Fruit fly (Drosophila melanogaster) whole organism, embryonic: Measurements from ENCODE around the gene RpL13.

Source experiments
- CG10147 ChIP-seq: fragments of 200-800 bp; sonication (Bioruptor generic); optimal IDR thresholded peaks from 2 replicates; lab custom pipeline; 2019; ENCODE audit warnings: missing biosample characterization, mild to moderate bottlenecking, missing genetic modification characterization, moderate library complexity
- CG10431 ChIP-seq: fragments of 200-800 bp; sonication (Bioruptor generic); optimal IDR thresholded peaks from 3 replicates; lab custom pipeline; 2018; ENCODE audit warnings: missing biosample characterization, mild to moderate bottlenecking, missing genetic modification characterization
- CG12769 ChIP-seq: fragments of 200-800 bp; sonication (Bioruptor generic); optimal IDR thresholded peaks from 2 replicates; lab custom pipeline; 2019; ENCODE audit warnings: missing biosample characterization, mild to moderate bottlenecking, missing genetic modification characterization, moderate library complexity
- CG13287 ChIP-seq: fragments of 200-800 bp; sonication (Bioruptor generic); IDR thresholded peaks from 2 replicates; pipeline ENCODE4 v1.3.6; 2022; ENCODE audit warnings: missing biosample characterization, missing genetic modification characterization; ENCODE audit not compliant: partially characterized antibody
- CG14014 ChIP-seq: fragments of 200-800 bp; sonication (Bioruptor generic); IDR thresholded peaks from 2 replicates; pipeline ENCODE4 v1.3.6; 2022; ENCODE audit warnings: missing biosample characterization, missing genetic modification characterization
- CG17568 ChIP-seq: fragments of 200-800 bp; sonication (Bioruptor generic); optimal IDR thresholded peaks from 2 replicates; lab custom pipeline; 2018; ENCODE audit warnings: missing biosample characterization, mild to moderate bottlenecking, missing genetic modification characterization, moderate library complexity
- CG3065 ChIP-seq: fragments of 200-800 bp; sonication (Bioruptor generic); optimal IDR thresholded peaks from 2 replicates; lab custom pipeline; 2016; ENCODE audit warnings: missing biosample characterization, missing genetic modification characterization
- CG3163 ChIP-seq: fragments of 200-800 bp; sonication (Bioruptor generic); optimal IDR thresholded peaks from 3 replicates; lab custom pipeline; 2016; ENCODE audit warnings: missing biosample characterization, missing genetic modification characterization
- CG33213 ChIP-seq: fragments of 200-800 bp; sonication (Bioruptor generic); optimal IDR thresholded peaks from 3 replicates; lab custom pipeline; 2016; ENCODE audit warnings: missing biosample characterization, missing genetic modification characterization
- CG7786 ChIP-seq: fragments of 200-800 bp; sonication (Bioruptor generic); optimal IDR thresholded peaks from 2 replicates; lab custom pipeline; 2016; ENCODE audit warnings: missing biosample characterization, missing genetic modification characterization
- CG8944 ChIP-seq: fragments of 200-800 bp; sonication (Bioruptor generic); optimal IDR thresholded peaks from 3 replicates; lab custom pipeline; 2016; ENCODE audit warnings: missing biosample characterization, missing genetic modification characterization
- CG9817 ChIP-seq: fragments of 200-800 bp; sonication (Bioruptor generic); optimal IDR thresholded peaks from 2 replicates; lab custom pipeline; 2018; ENCODE audit warnings: missing biosample characterization, mild to moderate bottlenecking, missing genetic modification characterization, moderate library complexity
- CoRest ChIP-seq: fragments of 200-800 bp; sonication (Bioruptor generic); optimal IDR thresholded peaks from 3 replicates; lab custom pipeline; 2018; ENCODE audit warnings: missing biosample characterization, mild to moderate bottlenecking, missing genetic modification characterization, moderate library complexity
- D19B ChIP-seq: fragments of 200-800 bp; sonication (Bioruptor generic); optimal IDR thresholded peaks from 2 replicates; lab custom pipeline; 2017; ENCODE audit warnings: missing biosample characterization, mild to moderate bottlenecking, missing genetic modification characterization
- Ets65A ChIP-seq: fragments of 200-800 bp; sonication (Bioruptor generic); peaks from one replicate; lab custom pipeline; 2016; ENCODE audit warnings: missing biosample characterization, missing genetic modification characterization
- Fer3 ChIP-seq: fragments of 200-800 bp; sonication (Bioruptor generic); optimal IDR thresholded peaks from 2 replicates; lab custom pipeline; 2018; ENCODE audit warnings: missing biosample characterization, mild to moderate bottlenecking, missing genetic modification characterization, moderate library complexity
- Hr78 ChIP-seq, 2 experiments: fragments of 200-800 bp in 1 of 2; fragments of >200 bp in 1 of 2; sonication (Bioruptor generic) in 1 of 2; optimal IDR thresholded peaks; 2 replicates each; lab custom pipeline; 2017 to 2019; ENCODE audit warnings: missing biosample characterization in 2 of 2, missing genetic modification characterization in 2 of 2, mild to moderate bottlenecking in 1 of 2, moderate library complexity in 1 of 2
- Max ChIP-seq: fragments of 200-800 bp; sonication (Bioruptor generic); optimal IDR thresholded peaks from 2 replicates; lab custom pipeline; 2016; ENCODE audit warnings: missing biosample characterization, mild to moderate bottlenecking, missing genetic modification characterization
- Med ChIP-seq: fragments of 200-800 bp; sonication (Bioruptor generic); peaks from one replicate; lab custom pipeline; 2016; ENCODE audit warnings: missing biosample characterization, missing genetic modification characterization, mild to moderate bottlenecking, inconsistent platforms, moderate library complexity
- Mrtf ChIP-seq: fragments of 200-800 bp; sonication (Bioruptor generic); IDR thresholded peaks from 3 replicates; pipeline ENCODE4 v1.3.6; 2022; ENCODE audit warnings: missing biosample characterization, missing genetic modification characterization
- PHDP ChIP-seq: fragments of 200-800 bp; sonication (Bioruptor generic); optimal IDR thresholded peaks from 3 replicates; lab custom pipeline; 2018; ENCODE audit warnings: missing biosample characterization, mild to moderate bottlenecking, missing genetic modification characterization, moderate library complexity
- Stat92E ChIP-seq, 3 experiments: fragments of >200 bp in 2 of 3; fragments of 200-800 bp in 1 of 3; sonication (Bioruptor generic) in 1 of 3; optimal IDR thresholded peaks; 2 replicates each; lab custom pipeline; 2017 to 2019; ENCODE audit warnings: missing biosample characterization in 3 of 3, missing genetic modification characterization in 3 of 3, mild to moderate bottlenecking in 1 of 3, moderate library complexity in 1 of 3
- caup ChIP-seq: fragments of 200-800 bp; sonication (Bioruptor generic); optimal IDR thresholded peaks from 3 replicates; lab custom pipeline; 2017; ENCODE audit warnings: missing biosample characterization, mild to moderate bottlenecking, missing genetic modification characterization, moderate library complexity; ENCODE audit not compliant: severe bottlenecking
- cg ChIP-seq: fragments of 200-800 bp; sonication (Bioruptor generic); optimal IDR thresholded peaks from 3 replicates; lab custom pipeline; 2019; ENCODE audit warnings: missing biosample characterization, mild to moderate bottlenecking, missing genetic modification characterization, moderate library complexity
- corto ChIP-seq: fragments of 200-800 bp; sonication (Bioruptor generic); optimal IDR thresholded peaks from 2 replicates; lab custom pipeline; 2016; ENCODE audit warnings: missing biosample characterization, mild to moderate bottlenecking, missing genetic modification characterization, moderate library complexity
- crc ChIP-seq: fragments of 200-800 bp; sonication (Bioruptor generic); optimal IDR thresholded peaks from 2 replicates; lab custom pipeline; 2016; ENCODE audit warnings: missing biosample characterization, missing genetic modification characterization
- crol ChIP-seq: fragments of 200-800 bp; sonication (Bioruptor generic); IDR thresholded peaks from 2 replicates; pipeline ENCODE4 v1.3.6; 2022; ENCODE audit warnings: missing biosample characterization, missing genetic modification characterization
- dimm ChIP-seq: fragments of 200-800 bp; sonication (Bioruptor generic); IDR thresholded peaks from 2 replicates; pipeline ENCODE4 v1.3.6; 2022; ENCODE audit warnings: missing biosample characterization, missing genetic modification characterization
- eve ChIP-seq, 2 experiments: fragments of >200 bp; optimal IDR thresholded peaks; 2 replicates each; lab custom pipeline; 2017; ENCODE audit warnings: missing biosample characterization in 2 of 2, missing genetic modification characterization in 2 of 2
- gcm2 ChIP-seq: fragments of 200-800 bp; sonication (Bioruptor generic); optimal IDR thresholded peaks from 2 replicates; lab custom pipeline; 2016; ENCODE audit warnings: missing biosample characterization, missing genetic modification characterization
- grn ChIP-seq: fragments of 200-800 bp; sonication (Bioruptor generic); optimal IDR thresholded peaks from 3 replicates; lab custom pipeline; 2017; ENCODE audit warnings: missing biosample characterization, missing genetic modification characterization
- ind ChIP-seq: fragments of 200-800 bp; sonication (Bioruptor generic); optimal IDR thresholded peaks from 3 replicates; lab custom pipeline; 2016; ENCODE audit warnings: missing biosample characterization, missing genetic modification characterization
- jumu ChIP-seq: fragments of 200-800 bp; sonication (Bioruptor generic); optimal IDR thresholded peaks from 3 replicates; lab custom pipeline; 2016; ENCODE audit warnings: missing biosample characterization, missing genetic modification characterization
- kni ChIP-seq: fragments of 200-800 bp; sonication (Bioruptor generic); optimal IDR thresholded peaks from 3 replicates; lab custom pipeline; 2017; ENCODE audit warnings: mild to moderate bottlenecking, missing biosample characterization, missing genetic modification reagents, missing genetic modification characterization
- lab ChIP-seq: fragments of 200-800 bp; sonication (Bioruptor generic); optimal IDR thresholded peaks from 3 replicates; lab custom pipeline; 2017; ENCODE audit warnings: missing biosample characterization, missing genetic modification characterization, mild to moderate bottlenecking, moderate library complexity, missing genetic modification reagents
- nom ChIP-seq: fragments of 200-800 bp; sonication (Bioruptor generic); optimal IDR thresholded peaks from 2 replicates; lab custom pipeline; 2017; ENCODE audit warnings: missing biosample characterization, missing genetic modification characterization, mild to moderate bottlenecking, moderate library complexity, missing genetic modification reagents
- oc ChIP-seq: fragments of 200-800 bp; sonication (Bioruptor generic); optimal IDR thresholded peaks from 2 replicates; lab custom pipeline; 2018; ENCODE audit warnings: missing biosample characterization, mild to moderate bottlenecking, missing genetic modification characterization, moderate library complexity
- p53 ChIP-seq: fragments of 200-800 bp; sonication (Bioruptor generic); optimal IDR thresholded peaks from 2 replicates; lab custom pipeline; 2016; ENCODE audit warnings: missing biosample characterization, missing genetic modification characterization
- pan ChIP-seq, 4 experiments: fragments of >200 bp in 3 of 4; fragments of 200-800 bp in 1 of 4; sonication (Bioruptor generic) in 1 of 4; optimal IDR thresholded peaks in 3 of 4; IDR thresholded peaks in 1 of 4; 2 replicates each; pipeline versions ENCODE4 v1.3.6 to Lab custom; 2017 to 2022; ENCODE audit warnings: missing biosample characterization in 2 of 4, missing genetic modification characterization in 2 of 4, mixed read lengths in 1 of 4
- pnt ChIP-seq: fragments of 200-800 bp; sonication (Bioruptor generic); optimal IDR thresholded peaks from 3 replicates; lab custom pipeline; 2016; ENCODE audit warnings: missing biosample characterization, missing genetic modification characterization
- ranshi ChIP-seq: fragments of 200-800 bp; sonication (Bioruptor generic); IDR thresholded peaks from 2 replicates; pipeline ENCODE4 v1.3.6; 2022; ENCODE audit warnings: missing biosample characterization, missing genetic modification characterization
- row ChIP-seq: fragments of 200-800 bp; sonication (Bioruptor generic); IDR thresholded peaks from 3 replicates; pipeline ENCODE4 v1.3.6; 2022; ENCODE audit warnings: missing biosample characterization, missing genetic modification characterization
- run ChIP-seq: fragments of 200-800 bp; sonication (Bioruptor generic); optimal IDR thresholded peaks from 3 replicates; lab custom pipeline; 2018; ENCODE audit warnings: missing biosample characterization, mild to moderate bottlenecking, missing genetic modification characterization
- sug ChIP-seq: fragments of 200-800 bp; optimal IDR thresholded peaks from 2 replicates; lab custom pipeline; 2019; ENCODE audit warnings: missing biosample characterization, mild to moderate bottlenecking, missing genetic modification characterization, moderate library complexity
- tll ChIP-seq, 2 experiments: fragments of 200-800 bp in 1 of 2; fragments of >200 bp in 1 of 2; sonication (Bioruptor generic) in 1 of 2; optimal IDR thresholded peaks; 2 replicates each; lab custom pipeline; 2017 to 2019; ENCODE audit warnings: missing biosample characterization in 2 of 2, missing genetic modification characterization in 2 of 2, mild to moderate bottlenecking in 1 of 2, moderate library complexity in 1 of 2
- vnd ChIP-seq: fragments of 200-800 bp; sonication (Bioruptor generic); IDR thresholded peaks from 3 replicates; pipeline ENCODE4 v1.3.6; 2022; ENCODE audit warnings: missing biosample characterization, missing genetic modification characterization; ENCODE audit not compliant: partially characterized antibody

The RpL13 gene

DNA sequence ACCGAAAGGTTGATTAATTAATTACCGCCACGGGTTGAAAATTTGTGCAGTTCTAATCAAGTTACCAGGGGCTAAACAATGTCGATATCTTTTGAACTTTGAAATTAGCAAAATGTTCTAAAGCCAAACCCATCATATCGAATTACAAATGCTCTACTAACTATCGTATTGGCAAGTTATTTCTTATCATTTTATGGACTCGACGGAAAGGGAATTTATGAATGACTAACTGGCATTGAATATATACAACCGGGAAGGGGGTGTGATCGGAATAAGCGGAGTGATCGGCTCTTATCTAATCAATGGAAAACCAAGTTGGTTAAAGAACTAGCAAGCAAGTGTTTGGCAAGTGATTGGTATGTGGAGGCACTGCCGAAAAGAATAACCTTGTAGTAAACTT lies 23.6 kb upstream of the RpL13 start (continued):
- TF ChIP-seq CG10147 (GFP tag; lab: Kevin White, UChicago) (no peak), Med (GFP tag; lab: Kevin White, UChicago) (peak; percentile 57), ind (no peak), corto (no peak), sug (peak; percentile 75), CoRest (tag; lab: Kevin White, UChicago) (no peak), D19B (no peak)

DNA sequence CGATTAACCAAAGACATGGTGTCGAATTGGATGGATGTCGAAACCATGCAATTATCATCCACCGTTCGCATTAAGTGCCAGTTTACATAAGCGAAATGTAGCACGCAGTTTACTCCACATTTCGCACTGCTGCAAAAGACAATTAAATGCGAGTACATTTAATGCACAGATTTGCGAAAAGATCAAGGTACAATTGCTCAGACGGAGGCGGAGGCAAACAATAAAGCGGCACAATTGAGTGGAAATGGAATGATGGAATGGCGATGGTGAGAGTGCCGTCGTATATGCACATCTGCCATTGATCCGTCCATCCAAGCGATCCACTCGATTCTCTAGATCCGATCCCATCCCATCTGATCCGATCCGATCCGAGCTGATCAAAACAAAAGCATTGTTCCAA lies 22.0 kb upstream of the RpL13 start:
- peak; percentile 24 for TF ChIP-seq Ets65A (GFP tag; lab: Kevin White, UChicago)
- no peak for TF ChIP-seq Max (GFP tag; lab: Kevin White, UChicago)
- TF ChIP-seq nom: peak; percentile 82
- no peak for TF ChIP-seq run
- TF ChIP-seq CG14014 (GFP tag; lab: Robert Waterston, UW): no peak

DNA sequence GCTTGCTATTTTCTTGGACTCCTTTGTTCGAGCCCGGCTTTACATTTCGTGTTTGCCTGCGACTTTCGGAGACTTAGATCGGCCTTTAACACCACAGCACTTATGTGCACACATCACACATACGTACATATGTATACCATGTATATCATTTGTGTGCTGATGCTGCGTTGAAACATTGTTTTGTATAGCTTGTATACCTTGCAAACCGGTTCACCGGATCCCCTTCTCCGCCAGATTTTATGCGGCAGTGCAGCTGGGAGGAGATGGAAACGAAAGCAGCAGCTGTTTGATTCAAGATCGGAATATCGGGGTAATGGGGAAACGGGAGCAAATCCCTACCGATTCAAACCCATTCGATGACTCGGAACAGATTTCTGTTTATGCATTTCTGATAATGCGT lies 21.1 kb upstream of the RpL13 start:
- TF ChIP-seq pnt (GFP tag; lab: Kevin White, UChicago) (no peak), CG8944 (no peak), CG13287 (no peak), jumu (GFP tag; lab: Kevin White, UChicago) (no peak), CG33213 (GFP tag; lab: Kevin White, UChicago) (no peak), oc (tag; lab: Kevin White, UChicago) (peak; percentile 19), caup (GFP tag; lab: Kevin White, UChicago) (no peak), lab (GFP tag; lab: Kevin White, UChicago) (no peak), CG17568 (GFP tag; lab: Kevin White, UChicago) (no peak), vnd (GFP tag; lab: Robert Waterston, UW) (no peak), ranshi (GFP tag; lab: Robert Waterston, UW) (peak; percentile 24; the same call in 1 of the 2 replicates), pan (optimal IDR thresholded peaks at IDR 0.05; lab: Kevin White, UChicago) (no peak), pan (GFP tag; optimal IDR thresholded peaks at IDR 0.05 in 1 of 2, IDR thresholded peaks at IDR 0.05 in 1 of 2) (no peak), Stat92E (GFP tag; optimal IDR thresholded peaks at IDR 0.05; lab: Kevin White, UChicago) (peak in 1 of 3 experiments; percentile 49), p53 (GFP tag; lab: Kevin White, UChicago) (no peak), crc (no peak), Mrtf (GFP tag; lab: Robert Waterston, UW) (no peak), dimm (GFP tag; lab: Robert Waterston, UW) (no peak), CG9817 (tag; lab: Kevin White, UChicago) (no peak), CG3065 (no peak), Med (GFP tag; lab: Kevin White, UChicago) (peak; percentile 74), eve (GFP tag; optimal IDR thresholded peaks at IDR 0.05; lab: Kevin White, UChicago) (no peak), CG7786 (GFP tag; lab: Kevin White, UChicago) (no peak), crol (GFP tag; lab: Robert Waterston, UW) (peak; percentile 45; the same call in 1 of the 2 replicates), PHDP (no peak), CG10431 (peak; percentile 98), cg (GFP tag; lab: Kevin White, UChicago) (peak; percentile 19), tll (GFP tag; optimal IDR thresholded peaks at IDR 0.05; lab: Kevin White, UChicago) (peak in 1 of 2 experiments; percentile 20), kni (peak; percentile 79), grn (GFP tag; lab: Kevin White, UChicago) (no peak), CG12769 (tag; lab: Kevin White, UChicago) (peak; percentile 16), Hr78 (GFP tag; optimal IDR thresholded peaks at IDR 0.05; lab: Kevin White, UChicago) (peak in 1 of 2 experiments; percentile 35), Fer3 (no peak), gcm2 (GFP tag; lab: Kevin White, UChicago) (no peak), CG3163 (GFP tag; lab: Kevin White, UChicago) (no peak), row (GFP tag; lab: Robert Waterston, UW) (no peak)
- TF ChIP-seq, all 482 proteins: peak for 11
